Worm (Caenorhabditis elegans): ENCODE measurements around the gene K03B4.8.

- no peak for TF ChIP-seq F13H6.1 (tag; optimal IDR thresholded peaks at IDR 0.05)
- no peak for TF ChIP-seq fax-1 (tag; optimal IDR thresholded peaks at IDR 0.05)
- no peak for TF ChIP-seq madf-2 (tag; optimal IDR thresholded peaks at IDR 0.05)
- TF ChIP-seq sox-4 (tag; optimal IDR thresholded peaks at IDR 0.05), result no peak
- TF ChIP-seq ama-1 (optimal IDR thresholded peaks at IDR 0.05), result no peak
- TF ChIP-seq nfya-1 (tag; optimal IDR thresholded peaks at IDR 0.05), result no peak
- TF ChIP-seq pha-4 (tag; optimal IDR thresholded peaks at IDR 0.05), result no peak
- no peak for TF ChIP-seq tbx-2 (tag; optimal IDR thresholded peaks at IDR 0.05)
- no peak for TF ChIP-seq pag-3 (tag; optimal IDR thresholded peaks at IDR 0.05; ENCODE audit: borderline replicate concordance)
- no peak for TF ChIP-seq ceh-22 (tag; optimal IDR thresholded peaks at IDR 0.05)
- TF ChIP-seq che-1 (tag; optimal IDR thresholded peaks at IDR 0.05), result no peak
- no peak for TF ChIP-seq ahr-1 (tag; optimal IDR thresholded peaks at IDR 0.05)
- TF ChIP-seq lin-11 (tag; optimal IDR thresholded peaks at IDR 0.05), result no peak
These were observed 31.7 kb downstream of the K03B4.8 start, which contains the start of gene soc-1 for ce11 chrV:4642691-4643090.

All from whole organism, late embryonic.